Worm (Caenorhabditis elegans) whole organism, late embryonic: Measurements from ENCODE around the gene ceh-27.
A peak's percentile ranks its signal among the peaks of the same experiment; 100 is the strongest.

ENCODE experiments used
- Y22D7AL.16 ChIP-seq: sonication (generic microtip); optimal IDR thresholded peaks from 2 replicates; lab custom pipeline; 2016; ENCODE audit warnings: missing genetic modification characterization, missing compliant biosample characterization
- ahr-1 ChIP-seq: sonication (generic microtip); optimal IDR thresholded peaks from 2 replicates; lab custom pipeline; 2016; ENCODE audit warnings: missing genetic modification characterization, missing compliant biosample characterization
- ceh-14 ChIP-seq: sonication (generic microtip); optimal IDR thresholded peaks from 2 replicates; lab custom pipeline; 2016; ENCODE audit warnings: missing genotype, missing genetic modification characterization, missing compliant biosample characterization
- ceh-19 ChIP-seq: fragments of 200-800 bp; sonication (Bioruptor generic); optimal IDR thresholded peaks from 2 replicates; lab custom pipeline; 2018; ENCODE audit warnings: mild to moderate bottlenecking, missing genetic modification characterization, missing compliant biosample characterization
- ceh-2 ChIP-seq: sonication (generic microtip); optimal IDR thresholded peaks from 2 replicates; lab custom pipeline; 2016; ENCODE audit warnings: missing genotype, missing genetic modification characterization, missing compliant biosample characterization
- ceh-24 ChIP-seq: sonication (generic microtip); optimal IDR thresholded peaks from 2 replicates; lab custom pipeline; 2016; ENCODE audit warnings: mild to moderate bottlenecking, missing genetic modification characterization, missing compliant biosample characterization
- ceh-30 ChIP-seq: fragments of 150-350 bp; optimal IDR thresholded peaks from 2 replicates; lab custom pipeline; 2014; ENCODE audit warnings: missing biosample characterization, missing genetic modification characterization
- ceh-45 ChIP-seq: fragments of 200-800 bp; sonication (Bioruptor generic); IDR thresholded peaks from 2 replicates; pipeline ENCODE4 v1.3.6; 2022; ENCODE audit warnings: missing genetic modification reagents, missing genetic modification characterization, missing compliant biosample characterization
- ceh-9 ChIP-seq: sonication (generic microtip); optimal IDR thresholded peaks from 2 replicates; lab custom pipeline; 2016; ENCODE audit warnings: mild to moderate bottlenecking, missing genetic modification characterization, inconsistent platforms, missing compliant biosample characterization
- che-1 ChIP-seq: sonication (generic microtip); optimal IDR thresholded peaks from 2 replicates; lab custom pipeline; 2016; ENCODE audit warnings: mild to moderate bottlenecking, missing genetic modification characterization, missing compliant biosample characterization
- elt-2 ChIP-seq: sonication (generic microtip); optimal IDR thresholded peaks from 2 replicates; lab custom pipeline; 2016; ENCODE audit warnings: missing genetic modification reagents, missing genetic modification characterization, missing compliant biosample characterization
- elt-4 ChIP-seq: sonication (generic microtip); optimal IDR thresholded peaks from 2 replicates; lab custom pipeline; 2016; ENCODE audit warnings: missing genetic modification characterization, missing compliant biosample characterization
- fax-1 ChIP-seq: sonication (generic microtip); optimal IDR thresholded peaks from 2 replicates; lab custom pipeline; 2016; ENCODE audit warnings: missing genotype, missing genetic modification characterization, missing compliant biosample characterization
- fkh-10 ChIP-seq: fragments of 150-350 bp; optimal IDR thresholded peaks from 2 replicates; lab custom pipeline; 2014; ENCODE audit warnings: missing biosample characterization, missing genetic modification reagents, missing genetic modification characterization
- hlh-15 ChIP-seq: sonication (generic microtip); optimal IDR thresholded peaks from 2 replicates; lab custom pipeline; 2016; ENCODE audit warnings: missing genetic modification characterization, missing compliant biosample characterization
- hlh-8 ChIP-seq: sonication (generic microtip); optimal IDR thresholded peaks from 2 replicates; lab custom pipeline; 2016; ENCODE audit warnings: missing genotype, missing genetic modification characterization, missing compliant biosample characterization
- lim-6 ChIP-seq: sonication (generic microtip); optimal IDR thresholded peaks from 2 replicates; lab custom pipeline; 2016; ENCODE audit warnings: missing genetic modification characterization, missing compliant biosample characterization
- lin-11 ChIP-seq: fragments of 200-800 bp; sonication (Bioruptor generic); optimal IDR thresholded peaks from 2 replicates; lab custom pipeline; 2018; ENCODE audit warnings: mild to moderate bottlenecking, missing genetic modification characterization, missing compliant biosample characterization
- madf-2 ChIP-seq: sonication (generic microtip); optimal IDR thresholded peaks from 2 replicates; lab custom pipeline; 2017; ENCODE audit warnings: missing genetic modification characterization, missing compliant biosample characterization
- mec-3 ChIP-seq: sonication (generic microtip); optimal IDR thresholded peaks from 2 replicates; lab custom pipeline; 2016; ENCODE audit warnings: borderline replicate concordance, missing genetic modification characterization, missing compliant biosample characterization
- nfya-1 ChIP-seq: sonication (generic microtip); optimal IDR thresholded peaks from 2 replicates; lab custom pipeline; 2017; ENCODE audit warnings: missing genetic modification characterization, mild to moderate bottlenecking, missing compliant biosample characterization, antibody characterized with exemption, moderate library complexity
- nhr-11 ChIP-seq: fragments of 150-350 bp; optimal IDR thresholded peaks from 2 replicates; lab custom pipeline; 2014; ENCODE audit warnings: missing biosample characterization, missing genetic modification characterization
- nhr-232 ChIP-seq: sonication (generic microtip); optimal IDR thresholded peaks from 2 replicates; lab custom pipeline; 2016; ENCODE audit warnings: missing genetic modification characterization, missing compliant biosample characterization
- odd-2 ChIP-seq: sonication (generic microtip); optimal IDR thresholded peaks from 2 replicates; lab custom pipeline; 2017; ENCODE audit warnings: antibody characterized with exemption, mild to moderate bottlenecking, missing genetic modification characterization, missing compliant biosample characterization
- pag-3 ChIP-seq: sonication (generic microtip); optimal IDR thresholded peaks from 2 replicates; lab custom pipeline; 2016; ENCODE audit warnings: missing compliant biosample characterization, missing genetic modification characterization, borderline replicate concordance
- pat-9 ChIP-seq: fragments of 200-800 bp; sonication (Bioruptor generic); optimal IDR thresholded peaks from 2 replicates; lab custom pipeline; 2018; ENCODE audit warnings: mild to moderate bottlenecking, missing genetic modification characterization, moderate library complexity, missing compliant biosample characterization
- pax-1 ChIP-seq: fragments of 150-350 bp; optimal IDR thresholded peaks from 2 replicates; lab custom pipeline; 2014; ENCODE audit warnings: missing biosample characterization, missing genetic modification characterization
- pha-2 ChIP-seq: sonication (generic microtip); optimal IDR thresholded peaks from 2 replicates; lab custom pipeline; 2017; ENCODE audit warnings: mild to moderate bottlenecking, missing genetic modification characterization, missing compliant biosample characterization
- pha-4 ChIP-seq: fragments of 150-350 bp; optimal IDR thresholded peaks from 2 replicates; lab custom pipeline; 2018; ENCODE audit warnings: missing biosample characterization, missing genetic modification reagents, missing genetic modification characterization
- pqm-1 ChIP-seq: sonication (generic microtip); optimal IDR thresholded peaks from 2 replicates; lab custom pipeline; 2016; ENCODE audit warnings: missing genetic modification characterization, missing compliant biosample characterization
- pros-1 ChIP-seq: fragments of 150-350 bp; optimal IDR thresholded peaks from 2 replicates; lab custom pipeline; 2014; ENCODE audit warnings: missing biosample characterization, missing genetic modification reagents, missing genetic modification characterization
- ref-2 ChIP-seq: sonication (generic microtip); optimal IDR thresholded peaks from 2 replicates; lab custom pipeline; 2016; ENCODE audit warnings: missing genetic modification characterization, missing compliant biosample characterization
- syd-9 ChIP-seq: sonication (generic microtip); optimal IDR thresholded peaks from 2 replicates; lab custom pipeline; 2016; ENCODE audit warnings: mild to moderate bottlenecking, missing genetic modification characterization, moderate library complexity, missing compliant biosample characterization
- tbx-2 ChIP-seq: sonication (generic microtip); optimal IDR thresholded peaks from 2 replicates; lab custom pipeline; 2016; ENCODE audit warnings: missing genetic modification characterization, missing compliant biosample characterization
- tbx-7 ChIP-seq: sonication (generic microtip); optimal IDR thresholded peaks from 2 replicates; lab custom pipeline; 2016; ENCODE audit warnings: missing genotype, missing genetic modification characterization, missing compliant biosample characterization
- unc-3 ChIP-seq, 2 experiments: fragments of 200-800 bp in 1 of 2; sonication (Bioruptor generic) in 1 of 2; sonication (generic microtip) in 1 of 2; conservative IDR thresholded peaks in 1 of 2; optimal IDR thresholded peaks in 1 of 2; 2 replicates each; pipeline versions ENCODE4 v1.3.6 to Lab custom; 2016 to 2022; ENCODE audit warnings: missing compliant biosample characterization in 2 of 2, missing genetic modification characterization in 2 of 2, missing genetic modification reagents in 1 of 2
- unc-42 ChIP-seq: sonication (generic microtip); optimal IDR thresholded peaks from 2 replicates; lab custom pipeline; 2016; ENCODE audit warnings: missing genotype, missing genetic modification characterization, missing compliant biosample characterization
- unc-55 ChIP-seq: sonication (generic microtip); optimal IDR thresholded peaks from 2 replicates; lab custom pipeline; 2017; ENCODE audit warnings: missing biosample characterization, missing genetic modification reagents, missing genetic modification characterization

The ceh-27 gene

DNA sequence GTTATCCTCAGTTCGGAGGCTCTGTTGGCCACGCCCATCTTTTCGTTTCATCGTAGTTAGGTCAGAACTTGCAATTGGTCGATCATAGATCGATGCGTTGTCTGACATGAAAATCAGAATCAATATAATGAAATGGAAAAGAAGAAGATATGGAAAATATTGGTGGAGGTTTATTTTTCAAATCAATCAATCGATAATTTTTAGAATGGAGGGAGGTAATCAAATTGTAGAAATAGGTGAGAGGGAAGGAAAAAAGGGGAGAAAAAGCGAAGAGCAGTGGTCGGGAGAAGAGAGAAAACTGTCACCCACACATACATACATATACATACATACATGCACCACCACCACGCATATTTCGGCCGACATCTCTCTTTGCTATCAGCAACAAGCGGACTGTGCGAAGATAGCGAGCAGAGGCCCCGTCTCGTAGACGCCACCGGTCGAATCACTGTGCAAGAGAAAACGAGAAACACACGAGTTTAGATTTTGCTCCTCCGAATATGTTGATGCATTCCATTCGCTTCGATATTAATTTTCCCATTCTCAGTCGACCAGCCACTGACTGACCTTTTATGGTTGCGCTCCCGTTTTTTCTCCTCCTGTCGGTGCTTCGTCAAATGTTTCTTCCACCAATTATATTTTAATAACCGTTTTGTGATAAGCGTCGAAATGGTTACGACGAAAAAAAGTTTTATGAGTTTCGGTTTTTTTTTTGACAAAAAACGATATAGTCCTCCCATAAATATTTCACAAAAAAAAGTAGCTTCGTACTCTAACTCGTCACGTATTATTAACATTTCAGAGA, 35.5 kb downstream of the ceh-27 start, which contains the start of gene F35B12.10:
Gene F35B12.10 (minus strand): TSS at position 51 of the 805 bp plus-strand sequence.
- TF ChIP-seq fax-1 = no peak
- peak; percentile 69 for TF ChIP-seq elt-2

DNA sequence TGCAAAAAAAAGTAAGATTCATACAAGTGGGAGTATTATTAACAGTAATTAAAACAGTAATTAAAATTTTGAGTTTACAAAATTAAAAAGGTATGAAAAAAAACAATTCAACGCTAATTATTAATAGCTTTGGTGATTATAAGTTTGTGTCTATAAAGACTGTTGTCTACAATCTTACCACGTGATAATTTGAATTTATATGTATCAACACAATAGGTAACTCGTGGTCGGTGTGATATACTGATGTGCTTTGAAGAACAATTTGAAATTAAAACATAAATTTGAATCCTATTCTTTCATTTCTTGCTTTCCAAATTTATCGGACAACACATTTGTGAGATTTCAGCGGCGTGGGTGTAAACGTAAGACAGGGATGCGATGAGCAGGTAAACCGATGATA, 37.1 kb downstream of the ceh-27 start:
- TF ChIP-seq elt-4 (tag; lab: Kevin White, UChicago) = no peak

DNA sequence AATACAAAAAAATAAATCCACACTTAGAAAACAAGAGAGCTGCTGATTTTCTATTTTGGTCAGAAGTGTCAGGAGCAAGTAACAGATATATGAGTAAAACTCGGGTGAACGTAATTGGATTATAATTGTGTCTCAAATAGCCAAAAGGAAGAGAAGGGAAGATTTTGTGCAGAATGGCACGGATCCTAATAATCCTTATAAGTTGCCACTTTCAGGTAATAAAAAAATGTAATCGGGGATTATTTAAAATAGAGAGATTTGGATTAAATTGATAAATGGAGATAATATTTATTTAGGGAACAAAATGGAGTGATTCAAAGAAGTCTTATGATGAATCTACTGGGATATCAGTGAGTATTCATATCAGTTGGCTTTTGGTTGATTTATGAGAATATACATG, 39.9 kb downstream of the ceh-27 start:
- TF ChIP-seq tbx-2 (tag; lab: Kevin White, UChicago) (no peak), pax-1 (tag; lab: Kevin White, UChicago) (no peak), ceh-30 (tag; lab: Kevin White, UChicago) (no peak), unc-42 (tag; lab: Kevin White, UChicago) (no peak), unc-3 (GFP tag; conservative IDR thresholded peaks at IDR 0.05; lab: Robert Waterston, UW) (no peak), unc-3 (tag; optimal IDR thresholded peaks at IDR 0.05; lab: Kevin White, UChicago) (no peak), mec-3 (no peak), nfya-1 (tag; lab: Kevin White, UChicago) (no peak), unc-55 (no peak), pros-1 (tag; lab: Kevin White, UChicago) (no peak), ahr-1 (tag; lab: Kevin White, UChicago) (no peak), odd-2 (no peak)
- TF ChIP-seq, all 69 proteins: peak for 0

DNA sequence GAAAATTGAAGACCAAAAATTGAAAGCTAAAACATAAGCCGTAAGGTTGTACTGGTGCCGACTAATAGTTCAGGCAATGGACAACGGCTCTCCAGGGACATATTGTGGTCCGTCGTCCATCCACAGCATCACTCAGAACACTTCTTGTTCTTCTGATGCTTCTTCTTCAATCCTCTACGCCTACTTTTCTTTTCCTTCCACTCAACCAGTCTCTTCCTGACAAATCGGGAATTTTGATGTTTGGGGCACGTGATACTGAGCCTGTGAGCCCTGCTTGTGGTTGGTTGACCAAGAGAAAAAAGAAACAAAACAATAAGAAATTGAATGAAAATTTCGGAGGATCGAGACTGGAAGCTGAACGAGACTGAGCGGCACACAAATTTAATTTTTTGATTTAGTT, 43.6 kb downstream of the ceh-27 start:
- no peak for TF ChIP-seq Y22D7AL.16
- no peak for TF ChIP-seq pat-9 (tag; lab: Kevin White, UChicago)
- TF ChIP-seq ceh-30 (tag; lab: Kevin White, UChicago) = no peak
- no peak for TF ChIP-seq che-1 (tag; lab: Kevin White, UChicago)
- TF ChIP-seq ceh-24 (tag; lab: Kevin White, UChicago) = no peak
- no peak for TF ChIP-seq tbx-7
- TF ChIP-seq fkh-10 = no peak
- no peak for TF ChIP-seq ahr-1 (tag; lab: Kevin White, UChicago)
- no peak for TF ChIP-seq ceh-14 (tag; lab: Kevin White, UChicago)
- TF ChIP-seq syd-9 (tag; lab: Kevin White, UChicago) = no peak
- TF ChIP-seq pha-2 = no peak
- no peak for TF ChIP-seq madf-2 (tag; lab: Kevin White, UChicago)
- no peak for TF ChIP-seq pag-3 (tag; lab: Kevin White, UChicago)
- no peak for TF ChIP-seq nhr-232 (tag; lab: Kevin White, UChicago)
- no peak for TF ChIP-seq ceh-2 (tag; lab: Kevin White, UChicago)
- TF ChIP-seq ref-2 (tag; lab: Kevin White, UChicago) = no peak
- no peak for TF ChIP-seq ceh-9 (tag; lab: Kevin White, UChicago)
- no peak for TF ChIP-seq hlh-15

DNA sequence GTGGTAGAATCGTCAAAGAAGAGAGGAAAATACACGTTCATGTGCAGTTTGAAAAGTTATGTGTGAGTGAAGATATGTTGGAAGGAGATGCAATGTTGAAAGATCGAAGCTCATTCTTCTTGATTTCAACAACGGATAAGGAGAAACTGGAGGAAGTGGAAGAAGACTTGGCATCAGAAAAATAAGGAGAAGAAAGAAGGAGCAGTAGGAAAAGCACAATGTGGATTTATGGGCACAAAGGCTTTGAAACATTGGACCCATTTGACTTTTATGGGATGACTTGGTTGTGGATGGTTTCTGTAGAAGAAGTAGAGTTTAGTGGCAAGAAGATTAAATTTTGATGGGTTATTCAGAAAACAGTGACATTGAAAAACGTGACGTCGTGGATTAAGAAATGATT, 44.8 kb downstream of the ceh-27 start:
- TF ChIP-seq ceh-19 (GFP tag; lab: Kevin White, UChicago) = no peak
- TF ChIP-seq nhr-11 (tag; lab: Kevin White, UChicago) = no peak
- TF ChIP-seq pha-4 (tag; lab: Kevin White, UChicago) = no peak
- no peak for TF ChIP-seq pqm-1 (tag; lab: Kevin White, UChicago)
- TF ChIP-seq hlh-8 (tag; lab: Kevin White, UChicago) = no peak
- TF ChIP-seq unc-55 = no peak
- TF ChIP-seq ceh-45 = no peak
- TF ChIP-seq lin-11 = no peak
- no peak for TF ChIP-seq lim-6
- TF ChIP-seq nhr-232 (tag; lab: Kevin White, UChicago) = no peak
- no peak for TF ChIP-seq ceh-30 (tag; lab: Kevin White, UChicago)
- TF ChIP-seq, all 69 proteins: peak for 0
